Worm (Caenorhabditis elegans) whole organism, early embryonic: ENCODE results near the gene cdf-2.
A peak's percentile ranks its signal among the peaks of the same experiment; 100 is the strongest.

Experiments used
- B0310.2 ChIP-seq: sonication (generic microtip); optimal IDR thresholded peaks from 2 replicates; lab custom pipeline; 2016; ENCODE audit warnings: mild to moderate bottlenecking, missing genetic modification characterization, missing compliant biosample characterization
- F13C5.2 ChIP-seq: sonication (generic microtip); optimal IDR thresholded peaks from 2 replicates; lab custom pipeline; 2017; ENCODE audit warnings: mild to moderate bottlenecking, missing genetic modification characterization, inconsistent platforms, missing compliant biosample characterization
- aly-1 ChIP-seq: sonication (generic microtip); optimal IDR thresholded peaks from 2 replicates; lab custom pipeline; 2016; ENCODE audit warnings: missing genetic modification characterization, missing compliant biosample characterization
- ama-1 ChIP-seq: fragments of 150-350 bp; optimal IDR thresholded peaks from 2 replicates; lab custom pipeline; 2014
- ceh-13 ChIP-seq: fragments of 200-800 bp; sonication (Bioruptor generic); optimal IDR thresholded peaks from 2 replicates; lab custom pipeline; 2018; ENCODE audit warnings: mild to moderate bottlenecking, missing genetic modification characterization, missing compliant biosample characterization
- ceh-36 ChIP-seq: sonication (generic microtip); optimal IDR thresholded peaks from 2 replicates; lab custom pipeline; 2016; ENCODE audit warnings: missing genetic modification characterization, inconsistent platforms, missing compliant biosample characterization
- ets-7 ChIP-seq: sonication (generic microtip); optimal IDR thresholded peaks from 2 replicates; lab custom pipeline; 2016; ENCODE audit warnings: missing genotype, missing genetic modification characterization, missing compliant biosample characterization
- flt-1 ChIP-seq: fragments of 200-800 bp; sonication (Bioruptor generic); IDR thresholded peaks from 2 replicates; pipeline ENCODE4 v1.3.6; 2022; ENCODE audit warnings: missing genetic modification characterization, missing compliant biosample characterization
- hmbx-1 ChIP-seq: sonication (generic microtip); optimal IDR thresholded peaks from 2 replicates; lab custom pipeline; 2016; ENCODE audit warnings: mild to moderate bottlenecking, missing genetic modification characterization, missing compliant biosample characterization
- hmg-4 ChIP-seq: fragments of 200-800 bp; sonication (Bioruptor generic); optimal IDR thresholded peaks from 2 replicates; lab custom pipeline; 2018; ENCODE audit warnings: mild to moderate bottlenecking, missing genetic modification characterization, missing compliant biosample characterization
- hnd-1 ChIP-seq: sonication (generic microtip); optimal IDR thresholded peaks from 2 replicates; lab custom pipeline; 2016; ENCODE audit warnings: missing genetic modification characterization, missing compliant biosample characterization
- pes-1 ChIP-seq: fragments of 200-800 bp; sonication (Bioruptor generic); IDR thresholded peaks from 2 replicates; pipeline ENCODE4 v1.3.6; 2022; ENCODE audit warnings: missing genetic modification reagents, missing genetic modification characterization, missing compliant biosample characterization
- scrt-1 ChIP-seq: fragments of 200-800 bp; sonication (Bioruptor generic); IDR thresholded peaks from 2 replicates; pipeline ENCODE4 v1.3.6; 2022; ENCODE audit warnings: missing genetic modification characterization, missing compliant biosample characterization
- sea-1 ChIP-seq: fragments of 200-800 bp; sonication (Bioruptor generic); conservative IDR thresholded peaks from 2 replicates; pipeline ENCODE4 v1.3.6; 2022; ENCODE audit warnings: missing genetic modification characterization, missing compliant biosample characterization
- tbx-11 ChIP-seq: fragments of 200-800 bp; sonication (Bioruptor generic); IDR thresholded peaks from 2 replicates; pipeline ENCODE4 v1.3.6; 2022; ENCODE audit warnings: missing genetic modification characterization, missing compliant biosample characterization
- tbx-37 ChIP-seq: fragments of 200-800 bp; sonication (Bioruptor generic); conservative IDR thresholded peaks from 2 replicates; pipeline ENCODE4 v1.3.6; 2022; ENCODE audit warnings: missing genetic modification reagents, missing genetic modification characterization, missing compliant biosample characterization
- tra-4 ChIP-seq: sonication (generic microtip); optimal IDR thresholded peaks from 2 replicates; lab custom pipeline; 2017; ENCODE audit warnings: missing genetic modification characterization, missing compliant biosample characterization

Gene cdf-2

DNA sequence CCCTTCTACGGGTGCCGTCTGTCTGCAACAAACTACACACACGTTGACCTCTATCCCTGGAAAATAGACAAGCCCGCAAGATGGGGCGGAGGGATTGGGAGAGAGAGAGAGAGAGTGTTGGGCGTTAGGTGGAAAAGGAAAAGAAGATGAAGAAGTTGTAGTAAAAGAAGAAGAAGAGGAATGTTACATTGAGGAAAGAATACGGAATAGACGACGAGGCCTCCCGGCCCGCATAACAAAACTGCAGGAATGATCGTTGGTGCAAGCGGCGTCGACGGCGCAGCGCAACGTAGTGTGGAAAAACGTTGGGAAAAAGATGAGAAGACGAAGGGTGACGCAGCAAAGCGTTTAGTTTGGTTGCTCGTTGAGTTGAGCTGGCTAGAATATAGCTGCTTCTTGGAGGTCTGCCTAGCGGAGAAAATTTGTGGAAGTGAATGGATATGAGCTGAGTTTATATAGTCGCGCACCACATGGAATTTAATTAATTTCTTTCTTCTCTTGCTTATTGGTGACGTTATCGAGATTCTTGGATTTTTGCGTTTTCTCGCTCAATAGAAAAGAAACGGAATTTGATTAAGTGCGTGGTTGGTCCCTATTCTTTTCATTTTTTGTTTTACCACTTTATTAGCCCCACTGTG lies 43.5 kb upstream of the cdf-2 start:
- no peak for TF ChIP-seq ceh-36 (tag; lab: Kevin White, UChicago)
- TF ChIP-seq ets-7, result peak; percentile 24
- peak; percentile 44 for TF ChIP-seq aly-1
- no peak for TF ChIP-seq scrt-1
- TF ChIP-seq tbx-37 (GFP tag; lab: Robert Waterston, UW), result no peak
- TF ChIP-seq hnd-1 (tag; lab: Kevin White, UChicago), result no peak
- no peak for TF ChIP-seq F13C5.2 (tag; lab: Kevin White, UChicago)
- no peak for TF ChIP-seq B0310.2 (tag; lab: Kevin White, UChicago)
- no peak for TF ChIP-seq tra-4 (tag; lab: Kevin White, UChicago)
- TF ChIP-seq hmg-4 (GFP tag; lab: Kevin White, UChicago), result peak; percentile 80
- TF ChIP-seq hmbx-1, result peak; percentile 14
- no peak for TF ChIP-seq flt-1 (GFP tag; lab: Robert Waterston, UW)

DNA sequence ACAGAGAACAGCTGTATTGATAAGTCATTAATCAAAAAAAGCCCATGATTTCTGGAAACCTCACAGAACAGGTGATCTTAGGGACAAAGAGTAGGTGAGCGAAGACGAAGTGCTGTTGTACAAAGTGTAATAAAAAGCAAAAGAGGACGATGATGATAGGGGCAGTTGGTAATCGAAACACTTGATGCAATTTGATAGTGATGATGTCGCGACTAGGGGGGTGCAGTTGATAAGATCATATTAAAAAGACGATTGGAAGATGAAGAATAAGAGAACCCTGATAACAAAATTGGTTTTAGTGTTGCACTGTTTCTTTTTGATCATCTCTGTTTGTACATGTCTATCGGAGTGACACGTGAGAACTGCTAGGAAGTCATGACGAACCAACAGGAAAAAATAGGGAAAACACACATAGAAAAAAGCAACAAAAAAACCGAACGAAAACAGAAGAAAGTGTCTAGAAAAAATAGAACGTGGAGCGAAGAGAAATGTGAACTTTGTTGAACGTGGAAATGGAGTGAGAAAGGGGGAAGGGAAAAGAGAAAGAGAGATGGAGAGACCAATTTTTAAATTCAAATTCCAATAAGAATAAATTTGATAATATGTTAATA lies 42.7 kb upstream of the cdf-2 start:
- TF ChIP-seq tbx-11 (GFP tag; lab: Robert Waterston, UW), result no peak
- TF ChIP-seq ceh-13 (GFP tag; lab: Kevin White, UChicago), result no peak
- TF ChIP-seq F13C5.2 (tag; lab: Kevin White, UChicago), result no peak
- TF ChIP-seq aly-1, result no peak
- TF ChIP-seq B0310.2 (tag; lab: Kevin White, UChicago), result no peak
- TF ChIP-seq scrt-1, result no peak
- no peak for TF ChIP-seq hmbx-1
- TF ChIP-seq flt-1 (GFP tag; lab: Robert Waterston, UW), result no peak
- TF ChIP-seq tbx-37 (GFP tag; lab: Robert Waterston, UW), result no peak
- no peak for TF ChIP-seq ama-1
- TF ChIP-seq ceh-36 (tag; lab: Kevin White, UChicago), result no peak
- TF ChIP-seq pes-1 (GFP tag; lab: Robert Waterston, UW), result no peak
- TF ChIP-seq sea-1 (GFP tag; lab: Robert Waterston, UW), result no peak
- TF ChIP-seq hnd-1 (tag; lab: Kevin White, UChicago), result no peak

DNA sequence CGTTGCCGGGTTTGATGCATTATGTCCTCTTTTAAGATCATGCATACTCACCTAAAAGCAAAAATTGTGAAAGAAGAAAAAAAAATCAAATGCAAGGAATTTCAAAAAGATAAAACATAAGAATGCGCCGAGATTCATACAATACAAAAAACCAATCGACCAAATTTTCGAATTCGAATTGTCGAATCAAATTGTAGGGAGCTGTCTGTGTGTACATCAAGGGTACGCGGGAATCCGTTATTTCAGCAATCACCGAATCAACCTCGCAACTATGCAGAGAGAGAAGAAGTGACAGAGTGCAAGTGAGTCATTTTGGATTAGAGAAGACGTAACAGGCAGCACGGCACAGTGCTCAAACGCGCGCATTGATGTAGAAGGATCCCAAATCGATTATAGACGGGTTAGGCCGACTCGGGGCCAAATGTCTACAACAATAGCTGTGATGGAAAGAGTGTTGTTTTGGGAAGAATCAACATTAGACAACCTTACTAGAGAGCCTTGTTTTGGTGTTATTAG lies 36.6 kb upstream of the cdf-2 start, which contains the start of gene sdz-19:
TSS of gene sdz-19 (minus strand) at position 51 of the 516 bp plus-strand sequence.
- TF ChIP-seq ets-7, result no peak
- no peak for TF ChIP-seq ceh-13 (GFP tag; lab: Kevin White, UChicago)
- no peak for TF ChIP-seq aly-1
- TF ChIP-seq ama-1, result peak; percentile 59
- TF ChIP-seq tra-4 (tag; lab: Kevin White, UChicago), result peak; percentile 0

DNA sequence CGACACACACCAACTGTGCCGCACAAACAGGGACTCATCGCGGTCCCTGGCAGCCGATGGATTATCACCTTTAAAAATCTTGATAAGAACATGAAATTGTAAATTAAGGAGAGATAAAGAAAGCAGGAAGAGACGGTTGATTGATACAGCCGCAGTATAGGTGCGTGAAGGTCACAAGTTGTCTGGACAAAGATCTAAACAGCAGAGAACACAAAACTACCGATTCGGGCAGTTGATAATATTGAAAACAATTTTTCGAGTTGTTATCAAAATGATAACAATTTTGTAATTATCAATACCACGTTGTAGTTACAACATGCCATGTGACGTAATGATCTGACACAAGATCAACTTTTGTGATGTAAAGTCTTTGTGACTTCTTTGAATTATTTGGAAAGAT lies 34.1 kb upstream of the cdf-2 start:
- TF ChIP-seq tra-4 (tag; lab: Kevin White, UChicago) (no peak), ets-7 (no peak), aly-1 (no peak), ama-1 (no peak), hmg-4 (GFP tag; lab: Kevin White, UChicago) (no peak), hnd-1 (tag; lab: Kevin White, UChicago) (no peak), hmbx-1 (no peak), F13C5.2 (tag; lab: Kevin White, UChicago) (no peak), flt-1 (GFP tag; lab: Robert Waterston, UW) (no peak), tbx-37 (GFP tag; lab: Robert Waterston, UW) (no peak), sea-1 (GFP tag; lab: Robert Waterston, UW) (no peak), B0310.2 (tag; lab: Kevin White, UChicago) (no peak), ceh-13 (GFP tag; lab: Kevin White, UChicago) (no peak), tbx-11 (GFP tag; lab: Robert Waterston, UW) (no peak), pes-1 (GFP tag; lab: Robert Waterston, UW) (no peak), ceh-36 (tag; lab: Kevin White, UChicago) (no peak), scrt-1 (no peak)

DNA sequence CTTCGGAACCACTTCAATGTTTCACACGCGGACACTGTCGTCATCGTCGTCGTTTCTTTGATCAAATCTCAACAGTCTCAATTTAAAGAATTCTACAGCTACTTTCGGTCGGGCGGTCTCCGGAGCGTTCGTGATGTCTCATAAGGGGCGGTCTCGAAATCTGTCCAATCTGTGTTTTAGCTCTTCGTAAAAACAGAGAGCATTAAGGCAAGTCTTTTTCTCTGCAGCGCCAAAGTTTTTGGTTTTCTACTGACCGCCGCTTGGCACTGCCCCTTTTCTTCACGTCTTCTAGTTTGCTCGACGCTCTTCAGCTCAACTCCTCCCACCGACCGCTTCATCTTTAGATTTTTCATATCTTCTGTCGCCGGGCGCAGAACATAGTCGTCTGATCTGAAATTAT lies 25.8 kb upstream of the cdf-2 start, which contains the start of gene lips-1:
TSS of gene lips-1 (plus strand) at position 301 of the 400 bp plus-strand sequence.
- TF ChIP-seq B0310.2 (tag; lab: Kevin White, UChicago) (no peak), ama-1 (no peak), tra-4 (tag; lab: Kevin White, UChicago) (no peak)

DNA sequence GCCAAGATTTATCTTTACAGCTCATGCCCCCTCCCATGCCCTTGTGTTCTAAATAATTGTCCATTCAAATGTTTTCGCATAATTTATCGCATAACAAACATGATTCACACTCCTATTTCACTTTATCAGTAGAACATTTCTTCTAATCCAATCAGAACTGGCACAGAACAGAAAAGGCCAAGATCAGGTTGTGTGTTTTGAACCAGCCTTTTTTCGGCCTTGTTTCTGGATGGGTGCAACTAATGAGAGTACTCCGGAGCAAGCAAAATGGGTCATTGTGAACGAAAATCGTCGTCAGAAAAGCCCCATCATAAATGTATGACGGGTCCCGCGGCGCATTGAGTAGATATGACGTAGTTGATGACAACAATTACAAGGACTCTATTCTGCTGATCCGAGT lies 24.4 kb upstream of the cdf-2 start:
- TF ChIP-seq tra-4 (tag; lab: Kevin White, UChicago) (no peak), hnd-1 (tag; lab: Kevin White, UChicago) (no peak), ceh-13 (GFP tag; lab: Kevin White, UChicago) (no peak), sea-1 (GFP tag; lab: Robert Waterston, UW) (no peak), flt-1 (GFP tag; lab: Robert Waterston, UW) (no peak), scrt-1 (no peak), hmbx-1 (no peak), tbx-37 (GFP tag; lab: Robert Waterston, UW) (no peak), ets-7 (no peak), tbx-11 (GFP tag; lab: Robert Waterston, UW) (no peak), aly-1 (no peak), B0310.2 (tag; lab: Kevin White, UChicago) (no peak), ama-1 (no peak)

DNA sequence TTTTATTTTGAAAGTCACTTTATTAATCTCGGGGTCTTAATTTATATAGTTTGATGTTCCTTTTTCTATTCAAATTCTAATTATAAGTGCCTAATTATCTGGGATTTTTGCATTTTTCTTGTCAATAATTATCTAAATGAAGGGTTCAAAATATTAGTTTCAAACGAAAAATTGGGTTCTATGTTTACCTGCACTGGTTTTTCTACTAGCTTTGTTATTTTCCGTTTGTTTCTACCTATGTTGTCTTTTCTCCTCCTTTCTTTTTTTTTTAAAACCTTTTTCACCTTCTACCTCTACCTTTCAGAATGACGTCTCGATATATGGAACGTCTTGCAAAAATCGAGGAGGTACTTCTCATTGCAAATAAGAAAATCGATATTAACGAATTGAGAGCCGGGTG lies 18.0 kb upstream of the cdf-2 start, which contains the start of gene tbc-13:
TSS of gene tbc-13 (plus strand) at position 301 of the 400 bp plus-strand sequence.
- TF ChIP-seq tra-4 (tag; lab: Kevin White, UChicago) (no peak), F13C5.2 (tag; lab: Kevin White, UChicago) (no peak), tbx-37 (GFP tag; lab: Robert Waterston, UW) (no peak), aly-1 (no peak), B0310.2 (tag; lab: Kevin White, UChicago) (no peak), pes-1 (GFP tag; lab: Robert Waterston, UW) (no peak), flt-1 (GFP tag; lab: Robert Waterston, UW) (no peak), ceh-13 (GFP tag; lab: Kevin White, UChicago) (no peak), tbx-11 (GFP tag; lab: Robert Waterston, UW) (no peak), scrt-1 (no peak)
